Fruit fly (Drosophila melanogaster): ENCODE measurements around the gene CG31802.
A peak's percentile ranks its signal among the peaks of the same experiment; 100 is the strongest.

Gene CG31802

DNA sequence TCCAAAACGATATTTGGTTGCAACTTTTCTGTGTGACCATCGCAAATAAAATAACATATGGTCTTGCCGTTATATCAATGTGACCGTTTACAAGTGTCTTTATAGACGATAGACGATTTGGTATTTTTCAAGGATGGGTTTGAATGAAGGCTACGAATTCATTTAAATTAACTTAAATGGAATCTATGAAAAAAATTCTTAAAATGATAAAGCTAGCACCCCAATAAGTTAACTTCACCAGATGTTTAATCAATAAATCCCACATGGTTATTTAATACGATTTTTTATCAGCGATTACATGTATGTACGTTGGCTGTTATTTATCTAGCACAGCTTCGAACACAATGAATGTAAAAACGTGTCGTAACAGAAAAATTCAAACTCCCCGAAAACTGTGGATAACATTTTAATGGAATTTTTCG, 50.4 kb downstream of the CG31802 start (continued):
- TF ChIP-seq ro (GFP tag; IDR thresholded peaks at IDR 0.05) (no peak), Pdp1 (GFP tag; optimal IDR thresholded peaks at IDR 0.05) (no peak), nau (GFP tag; optimal IDR thresholded peaks at IDR 0.05) (no peak), nerfin-1 (tag; optimal IDR thresholded peaks at IDR 0.05) (no peak), trem (tag; optimal IDR thresholded peaks at IDR 0.05) (peak; percentile 45), D19B (GFP tag; optimal IDR thresholded peaks at IDR 0.05) (no peak), grn (GFP tag; optimal IDR thresholded peaks at IDR 0.05) (no peak), Abd-B (GFP tag; optimal IDR thresholded peaks at IDR 0.05) (peak; percentile 27), Sox100B (GFP tag; optimal IDR thresholded peaks at IDR 0.05) (no peak), btn (GFP tag; optimal IDR thresholded peaks at IDR 0.05) (no peak), CG4820 (GFP tag; optimal IDR thresholded peaks at IDR 0.05) (no peak), luna (GFP tag; optimal IDR thresholded peaks at IDR 0.05) (no peak), CG8944 (GFP tag; optimal IDR thresholded peaks at IDR 0.05) (no peak), CG3407 (GFP tag; optimal IDR thresholded peaks at IDR 0.05) (no peak), sob (GFP tag; IDR thresholded peaks at IDR 0.05) (no peak), Antp (GFP tag; optimal IDR thresholded peaks at IDR 0.05) (no peak), CG11695 (GFP tag; IDR thresholded peaks at IDR 0.05) (no peak), ewg (GFP tag; optimal IDR thresholded peaks at IDR 0.05) (no peak), Gug (GFP tag; IDR thresholded peaks at IDR 0.05) (no peak), nerfin-2 (GFP tag; IDR thresholded peaks at IDR 0.05; ENCODE audit: partially characterized antibody) (no peak), Sry-δ (GFP tag; optimal IDR thresholded peaks at IDR 0.05) (peak; percentile 35), inv (GFP tag; IDR thresholded peaks at IDR 0.05; ENCODE audit: partially characterized antibody) (no peak), sim (GFP tag; IDR thresholded peaks at IDR 0.05) (no peak), PHDP (tag; optimal IDR thresholded peaks at IDR 0.05) (no peak), odd (GFP tag; optimal IDR thresholded peaks at IDR 0.05) (no peak), crp (GFP tag; optimal IDR thresholded peaks at IDR 0.05) (peak; percentile 39 to 88), CG7963 (GFP tag; IDR thresholded peaks at IDR 0.05; ENCODE audit: partially characterized antibody) (no peak), CTCF (GFP tag; optimal IDR thresholded peaks at IDR 0.05) (peak; percentile 27), ems (GFP tag; optimal IDR thresholded peaks at IDR 0.05) (no peak), Opbp (GFP tag; IDR thresholded peaks at IDR 0.05; ENCODE audit: partially characterized antibody) (0 out of 3 replicates have a peak, but pooled peaks have one; percentile 50), grau (tag; optimal IDR thresholded peaks at IDR 0.05) (no peak), CG11456 (GFP tag; IDR thresholded peaks at IDR 0.05) (no peak), CG14710 (tag; optimal IDR thresholded peaks at IDR 0.05) (no peak), Stat92E (GFP tag; optimal IDR thresholded peaks at IDR 0.05) (no peak), Hr51 (GFP tag; optimal IDR thresholded peaks at IDR 0.05) (no peak), GATAe (GFP tag; conservative IDR thresholded peaks at IDR 0.05) (no peak), CG12659 (GFP tag; optimal IDR thresholded peaks at IDR 0.05) (peak; percentile 46), CG2129 (GFP tag; IDR thresholded peaks at IDR 0.05; ENCODE audit: partially characterized antibody) (no peak), Dfd (GFP tag; optimal IDR thresholded peaks at IDR 0.05) (no peak), CG17612 (GFP tag; IDR thresholded peaks at IDR 0.05) (no peak), HLH3B (GFP tag; IDR thresholded peaks at IDR 0.05) (no peak), CG15011 (GFP tag; optimal IDR thresholded peaks at IDR 0.05) (no peak), CG2116 (GFP tag; optimal IDR thresholded peaks at IDR 0.05) (peak; percentile 0), CG13296 (GFP tag; optimal IDR thresholded peaks at IDR 0.05) (no peak), zen2 (GFP tag; IDR thresholded peaks at IDR 0.05; ENCODE audit: partially characterized antibody) (no peak), ham (GFP tag; IDR thresholded peaks at IDR 0.05) (no peak), CG4282 (GFP tag; optimal IDR thresholded peaks at IDR 0.05) (no peak), repo (GFP tag; optimal IDR thresholded peaks at IDR 0.05) (no peak), Elba2 (GFP tag; optimal IDR thresholded peaks at IDR 0.05) (no peak), esg (GFP tag; conservative IDR thresholded peaks at IDR 0.05) (no peak), br (optimal IDR thresholded peaks at IDR 0.05) (no peak), ara (GFP tag; IDR thresholded peaks at IDR 0.05) (no peak)

Data from whole organism, embryonic.